Fruit fly (Drosophila melanogaster): ENCODE data around the gene RpL7.
A peak's percentile ranks its signal among the peaks of the same experiment; 100 is the strongest.

The RpL7 gene

dm6 chr2L:10200847-10201246 lies at the start of gene RpL7, which contains the start of gene Ripalpha:
RpL7 (plus strand) TSS chr2L:10201004.
Ripalpha (minus strand) TSS chr2L:10200974.
- TF ChIP-seq noc (tag; optimal IDR thresholded peaks at IDR 0.05), result peak; percentile 88

- no peak for TF ChIP-seq noc (tag; optimal IDR thresholded peaks at IDR 0.05)
Observed at dm6 chr2L:10154395-10154794, 46.4 kb upstream of the RpL7 start.

dm6 chr2L:10172402-10172801 lies 28.4 kb upstream of the RpL7 start, which contains the start of gene CG13137:
CG13137 (plus strand) TSS chr2L:10172702.
- TF ChIP-seq noc (tag; optimal IDR thresholded peaks at IDR 0.05), result no peak

- no peak for TF ChIP-seq noc (tag; optimal IDR thresholded peaks at IDR 0.05)
Observed at dm6 chr2L:10180182-10180779, 20.5 kb upstream of the RpL7 start, which contains the start of gene CG44153. CG44153 (minus strand) TSS chr2L:10180256.

dm6 chr2L:10191396-10191795 lies 9.4 kb upstream of the RpL7 start, which contains the start of gene Fum4:
Fum4 (minus strand) TSS chr2L:10191496.
- no peak for TF ChIP-seq noc (tag; optimal IDR thresholded peaks at IDR 0.05)

- TF ChIP-seq noc (tag; optimal IDR thresholded peaks at IDR 0.05), result no peak
Observed at dm6 chr2L:10198911-10199310, 1.9 kb upstream of the RpL7 start, which contains the start of gene Sur. Sur (minus strand) TSS chr2L:10199117.

dm6 chr2L:10201743-10202142 lies 939 bp downstream of the RpL7 start:
- TF ChIP-seq noc (tag; optimal IDR thresholded peaks at IDR 0.05), result no peak

- peak; percentile 13 for TF ChIP-seq noc (tag; optimal IDR thresholded peaks at IDR 0.05)
Observed at dm6 chr2L:10203933-10204509, 3.2 kb downstream of the RpL7 start, which contains the start of gene CG34159. CG34159 (minus strand) TSS chr2L:10204317.

- no peak for TF ChIP-seq noc (tag; optimal IDR thresholded peaks at IDR 0.05)
Observed at dm6 chr2L:10205940-10206339, 5.1 kb downstream of the RpL7 start.

- TF ChIP-seq noc (tag; optimal IDR thresholded peaks at IDR 0.05), result no peak
Observed at dm6 chr2L:10206633-10207162, 5.9 kb downstream of the RpL7 start, which contains the start of gene Snx17. Snx17 (minus strand) TSS chr2L:10206961.

dm6 chr2L:10208799-10209794 lies 8.3 kb downstream of the RpL7 start, which contains the start of gene CG5731:
CG5731 (minus strand) TSS chr2L:10209744.
- no peak for TF ChIP-seq noc (tag; optimal IDR thresholded peaks at IDR 0.05)

- no peak for TF ChIP-seq noc (tag; optimal IDR thresholded peaks at IDR 0.05)
Observed at dm6 chr2L:10210631-10211557, 10.1 kb downstream of the RpL7 start, which contains the start of the genes CG5727 and ath. CG5727 (minus strand) TSS chr2L:10210681. ath (plus strand) TSS chr2L:10211143.

dm6 chr2L:10220010-10220409 lies 19.2 kb downstream of the RpL7 start:
- TF ChIP-seq noc (tag; optimal IDR thresholded peaks at IDR 0.05), result no peak

Measured in whole organism, larva.